Worm (Caenorhabditis elegans) whole organism, young adult: ENCODE measurements around the gene K08D9.4.
A peak's percentile ranks its signal among the peaks of the same experiment; 100 is the strongest.

Experiments used
- B0261.1 ChIP-seq: sonication (generic microtip); optimal IDR thresholded peaks from 2 replicates; lab custom pipeline; 2016; ENCODE audit warnings: mild to moderate bottlenecking, missing genetic modification characterization, moderate library complexity, missing compliant biosample characterization
- B0336.3 ChIP-seq: fragments of 200-800 bp; sonication (Bioruptor generic); IDR thresholded peaks from 2 replicates; pipeline ENCODE4 v1.3.6; 2022; ENCODE audit warnings: missing genetic modification characterization, missing compliant biosample characterization
- C06A6.2 ChIP-seq: fragments of 200-800 bp; sonication (Bioruptor generic); conservative IDR thresholded peaks from 2 replicates; pipeline ENCODE4 v1.3.6; 2022; ENCODE audit warnings: missing genetic modification characterization, missing compliant biosample characterization
- F55B11.4 ChIP-seq: sonication (generic microtip); optimal IDR thresholded peaks from 2 replicates; lab custom pipeline; 2016; ENCODE audit warnings: missing compliant biosample characterization, missing genetic modification characterization, borderline replicate concordance; ENCODE audit not compliant: insufficient read depth
- F57A8.1 ChIP-seq: fragments of 200-800 bp; sonication (Bioruptor generic); optimal IDR thresholded peaks from 2 replicates; lab custom pipeline; 2018; ENCODE audit warnings: mild to moderate bottlenecking, missing genetic modification characterization, moderate library complexity, missing compliant biosample characterization
- F57C9.4 ChIP-seq: sonication (generic microtip); optimal IDR thresholded peaks from 2 replicates; lab custom pipeline; 2017; ENCODE audit warnings: mild to moderate bottlenecking, missing genetic modification characterization, missing compliant biosample characterization
- Y56A3A.18 ChIP-seq: fragments of 200-800 bp; sonication (Bioruptor generic); IDR thresholded peaks from 2 replicates; pipeline ENCODE4 v1.3.6; 2022; ENCODE audit warnings: missing genetic modification reagents, missing genetic modification characterization, missing compliant biosample characterization
- athp-1 ChIP-seq: sonication (generic microtip); optimal IDR thresholded peaks from 2 replicates; lab custom pipeline; 2017; ENCODE audit warnings: mild to moderate bottlenecking, missing genetic modification characterization, missing compliant biosample characterization
- attf-3 ChIP-seq: fragments of 200-800 bp; sonication (Bioruptor generic); conservative IDR thresholded peaks from 2 replicates; pipeline ENCODE4 v1.3.6; 2022; ENCODE audit warnings: missing genetic modification reagents, missing genetic modification characterization, missing compliant biosample characterization
- bed-1 ChIP-seq: fragments of 200-800 bp; sonication (Bioruptor generic); IDR thresholded peaks from 2 replicates; pipeline ENCODE4 v1.3.6; 2022; ENCODE audit warnings: missing genetic modification reagents, missing genetic modification characterization, missing compliant biosample characterization
- ceh-58 ChIP-seq: fragments of 200-800 bp; sonication (Bioruptor generic); IDR thresholded peaks from 2 replicates; pipeline ENCODE4 v1.3.6; 2022; ENCODE audit warnings: missing genetic modification characterization, missing compliant biosample characterization
- ceh-79 ChIP-seq: sonication (generic microtip); optimal IDR thresholded peaks from 2 replicates; lab custom pipeline; 2017; ENCODE audit warnings: mild to moderate bottlenecking, missing genetic modification characterization, missing compliant biosample characterization
- egrh-3 ChIP-seq: fragments of 200-800 bp; sonication (Bioruptor generic); IDR thresholded peaks from 2 replicates; pipeline ENCODE4 v1.3.6; 2022; ENCODE audit warnings: missing genetic modification reagents, missing genetic modification characterization, missing compliant biosample characterization
- ets-4 ChIP-seq: fragments of 200-800 bp; sonication (Bioruptor generic); optimal IDR thresholded peaks from 2 replicates; lab custom pipeline; 2018; ENCODE audit warnings: mild to moderate bottlenecking, missing genetic modification characterization, missing compliant biosample characterization
- him-1 ChIP-seq: sonication (generic microtip); optimal IDR thresholded peaks from 2 replicates; lab custom pipeline; 2016; ENCODE audit warnings: missing genotype, missing genetic modification reagents, missing genetic modification characterization, missing compliant biosample characterization
- hsf-1 ChIP-seq: fragments of 200-800 bp; sonication (Bioruptor generic); IDR thresholded peaks from 2 replicates; pipeline ENCODE4 v1.3.6; 2022; ENCODE audit warnings: missing genetic modification reagents, missing genetic modification characterization, missing compliant biosample characterization
- lin-35 ChIP-seq, 3 experiments: fragments of 150-350 bp in 2 of 3; sonication (generic microtip) in 1 of 3; optimal IDR thresholded peaks; 2 replicates each; lab custom pipeline; 2014 to 2018; ENCODE audit warnings: missing biosample characterization in 3 of 3, missing genetic modification characterization in 3 of 3, missing genetic modification reagents in 3 of 3
- lsl-1 ChIP-seq: fragments of 200-800 bp; sonication (Bioruptor generic); optimal IDR thresholded peaks from 2 replicates; lab custom pipeline; 2018; ENCODE audit warnings: mild to moderate bottlenecking, missing genetic modification characterization, moderate library complexity, missing compliant biosample characterization
- madf-10 ChIP-seq: sonication (generic microtip); optimal IDR thresholded peaks from 2 replicates; lab custom pipeline; 2016; ENCODE audit warnings: mild to moderate bottlenecking, missing genetic modification characterization, missing compliant biosample characterization
- madf-6 ChIP-seq: fragments of 200-800 bp; sonication (Bioruptor generic); IDR thresholded peaks from 2 replicates; pipeline ENCODE4 v1.3.6; 2022; ENCODE audit warnings: missing genetic modification reagents, missing genetic modification characterization, missing compliant biosample characterization
- mel-28 ChIP-seq: sonication (generic microtip); optimal IDR thresholded peaks from 2 replicates; lab custom pipeline; 2016; ENCODE audit warnings: borderline replicate concordance, mild to moderate bottlenecking, missing genetic modification characterization, missing compliant biosample characterization
- mxl-1 ChIP-seq: sonication (generic microtip); optimal IDR thresholded peaks from 2 replicates; lab custom pipeline; 2016; ENCODE audit warnings: missing genetic modification characterization, missing compliant biosample characterization
- nfya-1 ChIP-seq: sonication (generic microtip); optimal IDR thresholded peaks from 2 replicates; lab custom pipeline; 2017; ENCODE audit warnings: antibody characterized with exemption, missing compliant biosample characterization, missing genetic modification characterization, borderline replicate concordance; ENCODE audit not compliant: insufficient read depth
- nhr-27 ChIP-seq: fragments of 200-800 bp; sonication (Bioruptor generic); optimal IDR thresholded peaks from 2 replicates; lab custom pipeline; 2018; ENCODE audit warnings: mild to moderate bottlenecking, missing genetic modification characterization, moderate library complexity, missing compliant biosample characterization
- snpc-3.4 ChIP-seq: sonication (generic microtip); optimal IDR thresholded peaks from 2 replicates; lab custom pipeline; 2017; ENCODE audit warnings: missing genetic modification characterization, mild to moderate bottlenecking, missing compliant biosample characterization, antibody characterized with exemption, moderate library complexity, missing genotype, missing genetic modification reagents
- tbp1 ChIP-seq: fragments of 200-800 bp; sonication (Bioruptor generic); optimal IDR thresholded peaks from 2 replicates; lab custom pipeline; 2018; ENCODE audit warnings: mild to moderate bottlenecking, missing genetic modification characterization, missing compliant biosample characterization
- unc-62 ChIP-seq: fragments of 150-350 bp; optimal IDR thresholded peaks from 2 replicates; lab custom pipeline; 2014; ENCODE audit warnings: missing biosample characterization, missing genetic modification reagents, missing genetic modification characterization
- zfh-2 ChIP-seq: fragments of 200-800 bp; sonication (Bioruptor generic); conservative IDR thresholded peaks from 2 replicates; pipeline ENCODE4 v1.3.6; 2022; ENCODE audit warnings: missing genetic modification reagents, missing genetic modification characterization, missing compliant biosample characterization
- zim-3 ChIP-seq: sonication (generic microtip); optimal IDR thresholded peaks from 2 replicates; lab custom pipeline; 2017; ENCODE audit warnings: mild to moderate bottlenecking, missing genetic modification characterization, moderate library complexity, missing compliant biosample characterization
- ztf-18 ChIP-seq: sonication (generic microtip); optimal IDR thresholded peaks from 2 replicates; lab custom pipeline; 2016; ENCODE audit warnings: missing genotype, mild to moderate bottlenecking, missing genetic modification characterization, missing compliant biosample characterization
- ztf-22 ChIP-seq: fragments of 200-800 bp; sonication (Bioruptor generic); optimal IDR thresholded peaks from 2 replicates; lab custom pipeline; 2018; ENCODE audit warnings: mild to moderate bottlenecking, missing genetic modification characterization, moderate library complexity, missing compliant biosample characterization
- ztf-6 ChIP-seq: fragments of 200-800 bp; sonication (Bioruptor generic); IDR thresholded peaks from 2 replicates; pipeline ENCODE4 v1.3.6; 2022; ENCODE audit warnings: missing genetic modification reagents, missing genetic modification characterization, missing compliant biosample characterization

K08D9.4 gene

DNA sequence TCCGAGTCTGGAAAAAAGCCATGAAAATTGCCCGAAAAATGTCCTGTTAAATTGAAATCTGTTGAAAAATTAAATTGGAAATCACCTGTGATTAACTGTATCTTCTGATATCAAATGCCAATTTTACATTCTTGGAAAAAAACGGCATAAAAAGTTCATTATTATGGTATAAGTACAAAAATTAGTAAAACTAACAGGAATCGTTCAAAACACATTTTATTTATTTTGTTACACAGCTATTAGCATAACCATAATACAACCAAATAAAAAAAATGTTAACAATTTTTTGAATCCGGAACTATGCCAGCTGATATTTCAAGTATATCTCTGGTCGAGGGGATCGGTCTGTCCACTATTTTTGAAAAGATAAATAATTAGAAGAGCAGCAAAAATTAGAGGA is 30.4 kb upstream of the K08D9.4 start, which contains the start of gene K08D9.10 (continued):
- TF ChIP-seq F57C9.4 (tag; lab: Kevin White, UChicago) = no peak
- no peak for TF ChIP-seq ceh-58 (GFP tag; lab: Robert Waterston, UW)
- no peak for TF ChIP-seq zim-3
- no peak for TF ChIP-seq nhr-27 (tag; lab: Kevin White, UChicago)
- no peak for TF ChIP-seq hsf-1
- no peak for TF ChIP-seq him-1 (tag; lab: Kevin White, UChicago)
- TF ChIP-seq tbp1 = no peak

DNA sequence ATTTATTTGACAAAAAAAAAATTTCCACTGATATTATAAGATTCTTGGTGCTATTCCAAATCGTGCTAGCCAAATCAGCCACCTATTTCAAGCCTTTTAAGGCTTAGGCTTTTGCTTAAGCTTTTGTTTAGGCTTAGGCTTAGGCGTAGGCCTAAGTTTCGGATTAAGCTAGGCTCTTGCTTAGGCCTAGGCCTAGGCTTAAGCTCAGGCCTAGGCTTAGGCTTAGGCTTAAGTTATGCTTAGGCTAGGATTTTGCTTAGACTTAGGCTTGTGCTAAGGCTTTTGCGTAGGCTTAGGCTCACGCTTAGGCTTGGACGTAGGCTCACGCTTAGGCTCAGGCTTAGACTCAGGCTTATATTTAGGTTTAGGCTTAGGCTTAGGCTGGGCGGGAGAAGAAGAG is 29.9 kb upstream of the K08D9.4 start:
- TF ChIP-seq ztf-6 (GFP tag; lab: Robert Waterston, UW) = no peak
- TF ChIP-seq, all 124 proteins: peak for 0

DNA sequence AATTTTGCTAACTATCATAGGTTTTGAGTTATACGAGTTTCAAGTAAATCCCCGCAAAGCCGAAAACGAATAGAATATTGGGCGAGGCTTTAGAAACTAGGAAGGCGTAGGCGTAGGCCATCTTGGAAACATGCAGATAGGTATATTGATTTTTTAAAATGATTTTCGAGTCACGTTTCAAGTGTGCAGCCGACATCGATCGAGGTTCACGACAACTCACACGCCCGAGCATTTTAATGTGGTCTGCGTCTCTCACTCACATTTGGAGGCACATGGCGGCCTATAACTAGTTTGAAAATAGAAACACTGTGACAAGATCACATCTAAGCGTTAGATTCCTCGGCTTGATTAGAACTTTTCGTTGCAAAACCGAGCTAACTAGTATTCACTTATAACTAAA is 27.1 kb upstream of the K08D9.4 start, which contains the start of gene K08D9.2:
K08D9.2 (plus strand) TSS at position 301 of the 400 bp plus-strand sequence.
- TF ChIP-seq B0261.1 (tag; lab: Kevin White, UChicago) (no peak), ztf-22 (GFP tag; lab: Kevin White, UChicago) (no peak), C06A6.2 (GFP tag; lab: Robert Waterston, UW) (no peak), snpc-3.4 (tag; lab: Kevin White, UChicago) (no peak), F57C9.4 (tag; lab: Kevin White, UChicago) (no peak), madf-6 (GFP tag; lab: Robert Waterston, UW) (no peak)
- TF ChIP-seq, all 124 proteins: peak for 0

DNA sequence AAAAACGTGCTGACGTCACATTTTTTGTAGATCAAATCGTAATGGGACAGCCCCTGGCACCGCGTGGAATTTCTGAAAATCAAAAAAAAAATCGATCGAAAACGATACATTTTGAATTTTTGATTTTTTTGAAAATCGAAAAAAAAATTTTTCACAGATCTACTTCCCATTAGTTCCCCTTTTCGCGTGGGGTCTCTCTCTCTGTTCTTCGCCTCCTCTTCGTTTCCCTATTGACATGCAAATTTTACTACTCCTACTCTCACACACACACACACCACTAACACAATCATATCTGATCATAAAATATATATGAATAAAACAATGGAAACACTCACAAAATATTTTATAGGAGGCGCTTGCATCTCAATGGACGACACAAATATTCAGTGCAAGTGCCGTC is 18.4 kb upstream of the K08D9.4 start:
- TF ChIP-seq unc-62 (GFP tag; lab: Kevin White, UChicago) (no peak), ztf-18 (tag; lab: Kevin White, UChicago) (no peak), mxl-1 (tag; lab: Kevin White, UChicago) (no peak), attf-3 (GFP tag; lab: Robert Waterston, UW) (no peak), hsf-1 (no peak), bed-1 (GFP tag; lab: Robert Waterston, UW) (no peak), ceh-79 (no peak), ztf-6 (GFP tag; lab: Robert Waterston, UW) (no peak), B0336.3 (GFP tag; lab: Robert Waterston, UW) (no peak), Y56A3A.18 (GFP tag; lab: Robert Waterston, UW) (no peak), F57C9.4 (tag; lab: Kevin White, UChicago) (no peak), F57A8.1 (no peak), madf-10 (no peak), lin-35 (GFP tag; optimal IDR thresholded peaks at IDR 0.05; lab: Kevin White, UChicago) (no peak), lsl-1 (GFP tag; lab: Kevin White, UChicago) (no peak)

DNA sequence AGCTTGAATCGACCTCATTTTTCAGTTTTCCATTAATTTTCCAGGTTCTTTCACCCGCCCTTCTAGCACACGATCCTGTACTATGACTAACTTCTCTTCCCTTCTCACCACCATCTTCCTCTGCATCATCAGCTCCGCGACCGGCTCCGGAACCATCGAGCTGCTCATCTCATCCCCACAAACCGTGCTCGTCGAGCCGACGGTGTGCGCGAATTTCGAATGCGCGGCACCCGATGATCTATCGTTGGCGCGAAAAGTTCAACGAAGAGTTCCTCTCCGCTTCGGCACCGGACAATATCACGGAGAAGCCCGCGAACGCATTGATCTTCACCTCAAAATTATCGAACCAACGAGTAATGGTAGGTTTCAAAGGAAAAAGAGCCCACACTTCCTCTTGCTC is 9.9 kb upstream of the K08D9.4 start, which contains the start of gene apx-1:
apx-1 (plus strand) TSS at position 50 of the 400 bp plus-strand sequence.
- TF ChIP-seq nfya-1 (tag; lab: Kevin White, UChicago) (no peak), F55B11.4 (tag; lab: Kevin White, UChicago) (no peak), ets-4 (GFP tag; lab: Kevin White, UChicago) (no peak), nhr-27 (tag; lab: Kevin White, UChicago) (no peak), zfh-2 (GFP tag; lab: Robert Waterston, UW) (peak; percentile 72), mel-28 (tag; lab: Kevin White, UChicago) (no peak), egrh-3 (GFP tag; lab: Robert Waterston, UW) (peak; percentile 10; the same call in 1 of the 2 replicates), athp-1 (tag; lab: Kevin White, UChicago) (no peak)
